Fruit fly (Drosophila melanogaster) whole organism, embryonic: ENCODE data around the gene CG31952.
A peak's percentile ranks its signal among the peaks of the same experiment; 100 is the strongest.

ENCODE experiments used
- Atf-2 ChIP-seq: fragments of 200-800 bp; sonication (Bioruptor generic); optimal IDR thresholded peaks from 2 replicates; lab custom pipeline; 2016; ENCODE audit warnings: missing biosample characterization, missing genetic modification characterization
- CG10321 ChIP-seq: fragments of 200-800 bp; sonication (Bioruptor generic); IDR thresholded peaks from 2 replicates; pipeline ENCODE4 v1.3.6; 2022; ENCODE audit warnings: missing biosample characterization, missing genetic modification characterization
- CG11696 ChIP-seq: fragments of 200-800 bp; sonication (Bioruptor generic); IDR thresholded peaks from 2 replicates; pipeline ENCODE4 v1.3.6; 2022; ENCODE audit warnings: missing biosample characterization, missing genetic modification characterization
- CG12744 ChIP-seq: fragments of 200-800 bp; sonication (Bioruptor generic); optimal IDR thresholded peaks from 2 replicates; lab custom pipeline; 2016; ENCODE audit warnings: missing biosample characterization, missing genetic modification characterization
- CG12942 ChIP-seq: fragments of 200-800 bp; sonication (Bioruptor generic); optimal IDR thresholded peaks from 3 replicates; lab custom pipeline; 2016; ENCODE audit warnings: missing biosample characterization, missing genetic modification characterization
- CG15011 ChIP-seq: fragments of 200-800 bp; sonication (Bioruptor generic); optimal IDR thresholded peaks from 3 replicates; lab custom pipeline; 2018; ENCODE audit warnings: missing biosample characterization, mild to moderate bottlenecking, missing genetic modification characterization
- CG1647 ChIP-seq: fragments of 200-800 bp; sonication (Bioruptor generic); optimal IDR thresholded peaks from 3 replicates; lab custom pipeline; 2016; ENCODE audit warnings: missing biosample characterization, missing genetic modification characterization
- CG18619 ChIP-seq: fragments of 200-800 bp; sonication (Bioruptor generic); optimal IDR thresholded peaks from 3 replicates; lab custom pipeline; 2017; ENCODE audit warnings: missing biosample characterization, mild to moderate bottlenecking, missing genetic modification characterization
- CG2875 ChIP-seq: fragments of 200-800 bp; sonication (Bioruptor generic); optimal IDR thresholded peaks from 2 replicates; lab custom pipeline; 2017; ENCODE audit warnings: missing biosample characterization, mild to moderate bottlenecking, missing genetic modification characterization, missing genetic modification reagents
- CG3407 ChIP-seq: fragments of 200-800 bp; sonication (Bioruptor generic); optimal IDR thresholded peaks from 2 replicates; lab custom pipeline; 2018; ENCODE audit warnings: missing biosample characterization, mild to moderate bottlenecking, missing genetic modification characterization
- CG6689 ChIP-seq: fragments of 200-800 bp; sonication (Bioruptor generic); IDR thresholded peaks from 2 replicates; pipeline ENCODE4 v1.3.6; 2022; ENCODE audit warnings: missing biosample characterization, missing genetic modification characterization
- CG7271 ChIP-seq: fragments of 200-800 bp; sonication (Bioruptor generic); optimal IDR thresholded peaks from 2 replicates; lab custom pipeline; 2018; ENCODE audit warnings: missing biosample characterization, mild to moderate bottlenecking, missing genetic modification characterization, moderate library complexity
- CG8765 ChIP-seq: fragments of 200-800 bp; sonication (Bioruptor generic); IDR thresholded peaks from 2 replicates; pipeline ENCODE4 v1.3.6; 2022; ENCODE audit warnings: missing biosample characterization, missing genetic modification characterization
- CG9797 ChIP-seq: fragments of 200-800 bp; sonication (Bioruptor generic); optimal IDR thresholded peaks from 3 replicates; lab custom pipeline; 2018; ENCODE audit warnings: missing biosample characterization, mild to moderate bottlenecking, missing genetic modification characterization
- D19A ChIP-seq: fragments of 200-800 bp; optimal IDR thresholded peaks from 3 replicates; lab custom pipeline; 2019; ENCODE audit warnings: missing biosample characterization, mild to moderate bottlenecking, missing genetic modification characterization, moderate library complexity
- Doc3 ChIP-seq: fragments of 200-800 bp; sonication (Bioruptor generic); IDR thresholded peaks from 3 replicates; pipeline ENCODE4 v1.3.6; 2022; ENCODE audit warnings: missing biosample characterization, missing genetic modification characterization; ENCODE audit not compliant: partially characterized antibody
- Max ChIP-seq: fragments of 200-800 bp; sonication (Bioruptor generic); optimal IDR thresholded peaks from 2 replicates; lab custom pipeline; 2016; ENCODE audit warnings: missing biosample characterization, mild to moderate bottlenecking, missing genetic modification characterization
- NC2α ChIP-seq: fragments of 200-800 bp; sonication (Bioruptor generic); optimal IDR thresholded peaks from 2 replicates; lab custom pipeline; 2016; ENCODE audit warnings: missing biosample characterization, missing genetic modification characterization
- NC2β ChIP-seq: fragments of 200-800 bp; sonication (Bioruptor generic); optimal IDR thresholded peaks from 2 replicates; lab custom pipeline; 2016; ENCODE audit warnings: missing biosample characterization, missing genetic modification characterization
- Nf-YA ChIP-seq: fragments of 200-800 bp; sonication (Bioruptor generic); IDR thresholded peaks from 2 replicates; pipeline ENCODE4 v1.3.6; 2022; ENCODE audit warnings: missing biosample characterization, missing genetic modification characterization
- Pdp1 ChIP-seq, 2 experiments: fragments of 200-800 bp; sonication (Bioruptor generic); optimal IDR thresholded peaks; 3 replicates each; lab custom pipeline; 2016; ENCODE audit warnings: missing biosample characterization in 2 of 2, missing genetic modification characterization in 2 of 2, mild to moderate bottlenecking in 1 of 2, moderate library complexity in 1 of 2
- Spps ChIP-seq: fragments of 200-800 bp; sonication (Bioruptor generic); optimal IDR thresholded peaks from 2 replicates; lab custom pipeline; 2018; ENCODE audit warnings: missing biosample characterization, mild to moderate bottlenecking, missing genetic modification characterization
- Usf ChIP-seq: fragments of 200-800 bp; sonication (Bioruptor generic); optimal IDR thresholded peaks from 2 replicates; lab custom pipeline; 2017; ENCODE audit warnings: missing genotype, missing biosample characterization, missing genetic modification characterization
- aop ChIP-seq: fragments of 200-800 bp; sonication (Bioruptor generic); IDR thresholded peaks from 2 replicates; pipeline ENCODE4 v1.3.6; 2022; ENCODE audit warnings: missing biosample characterization, missing genetic modification characterization
- br ChIP-seq: fragments of >200 bp; optimal IDR thresholded peaks from 2 replicates; lab custom pipeline; 2017
- chinmo ChIP-seq: fragments of 200-800 bp; sonication (Bioruptor generic); IDR thresholded peaks from 4 replicates; pipeline ENCODE4 v1.3.6; 2022; ENCODE audit warnings: missing biosample characterization, missing genetic modification characterization; ENCODE audit not compliant: partially characterized antibody
- dmrt11E ChIP-seq: fragments of 200-800 bp; sonication (Bioruptor generic); optimal IDR thresholded peaks from 3 replicates; lab custom pipeline; 2018; ENCODE audit warnings: missing biosample characterization, mild to moderate bottlenecking, missing genetic modification characterization, moderate library complexity
- dpn ChIP-seq, 2 experiments: fragments of 200-800 bp; sonication (Bioruptor generic); optimal IDR thresholded peaks; 3 replicates each; lab custom pipeline; 2016; ENCODE audit warnings: missing biosample characterization in 2 of 2, missing genetic modification characterization in 2 of 2
- exex ChIP-seq: fragments of 200-800 bp; sonication (Bioruptor generic); optimal IDR thresholded peaks from 4 replicates; lab custom pipeline; 2018; ENCODE audit warnings: missing biosample characterization, mild to moderate bottlenecking, missing genetic modification characterization, moderate library complexity
- fd96Cb ChIP-seq: fragments of 200-800 bp; sonication (Bioruptor generic); optimal IDR thresholded peaks from 2 replicates; lab custom pipeline; 2018; ENCODE audit warnings: missing biosample characterization, mild to moderate bottlenecking, missing genetic modification characterization, moderate library complexity
- hbn ChIP-seq: fragments of 200-800 bp; sonication (Bioruptor generic); IDR thresholded peaks from 2 replicates; pipeline ENCODE4 v1.3.6; 2022; ENCODE audit warnings: missing biosample characterization, missing genetic modification characterization; ENCODE audit not compliant: partially characterized antibody
- mirr ChIP-seq: fragments of 200-800 bp; sonication (Bioruptor generic); optimal IDR thresholded peaks from 3 replicates; lab custom pipeline; 2018; ENCODE audit warnings: missing biosample characterization, mild to moderate bottlenecking, missing genetic modification characterization
- nau ChIP-seq: fragments of 200-800 bp; sonication (Bioruptor generic); optimal IDR thresholded peaks from 3 replicates; lab custom pipeline; 2017; ENCODE audit warnings: missing biosample characterization, mild to moderate bottlenecking, missing genetic modification characterization, missing genetic modification reagents
- onecut ChIP-seq: fragments of 200-800 bp; sonication (Bioruptor generic); IDR thresholded peaks from 2 replicates; pipeline ENCODE4 v1.3.6; 2022; ENCODE audit warnings: missing biosample characterization, missing genetic modification characterization
- pan ChIP-seq, 4 experiments: fragments of >200 bp in 3 of 4; fragments of 200-800 bp in 1 of 4; sonication (Bioruptor generic) in 1 of 4; optimal IDR thresholded peaks in 3 of 4; IDR thresholded peaks in 1 of 4; 2 replicates each; pipeline versions ENCODE4 v1.3.6 to Lab custom; 2017 to 2022; ENCODE audit warnings: missing biosample characterization in 2 of 4, missing genetic modification characterization in 2 of 4, mixed read lengths in 1 of 4
- phol ChIP-seq: fragments of 200-800 bp; sonication (Bioruptor generic); optimal IDR thresholded peaks from 3 replicates; lab custom pipeline; 2018; ENCODE audit warnings: missing biosample characterization, mild to moderate bottlenecking, missing genetic modification characterization, moderate library complexity
- scrt ChIP-seq: fragments of 200-800 bp; sonication (Bioruptor generic); optimal IDR thresholded peaks from 2 replicates; lab custom pipeline; 2018; ENCODE audit warnings: missing biosample characterization, mild to moderate bottlenecking, missing genetic modification characterization, moderate library complexity
- seq ChIP-seq: fragments of 200-800 bp; sonication (Bioruptor generic); IDR thresholded peaks from 2 replicates; pipeline ENCODE4 v1.3.6; 2022; ENCODE audit warnings: missing biosample characterization, missing genetic modification characterization
- slbo ChIP-seq: fragments of 200-800 bp; sonication (Bioruptor generic); IDR thresholded peaks from 2 replicates; pipeline ENCODE4 v1.3.6; 2022; ENCODE audit warnings: missing biosample characterization, missing genetic modification characterization
- ssp ChIP-seq: fragments of 200-800 bp; sonication (Bioruptor generic); IDR thresholded peaks from 2 replicates; pipeline ENCODE4 v1.3.6; 2022; ENCODE audit warnings: missing biosample characterization, missing genetic modification characterization
- sug ChIP-seq: fragments of 200-800 bp; optimal IDR thresholded peaks from 2 replicates; lab custom pipeline; 2019; ENCODE audit warnings: missing biosample characterization, mild to moderate bottlenecking, missing genetic modification characterization, moderate library complexity
- tup ChIP-seq: fragments of 200-800 bp; sonication (Bioruptor generic); optimal IDR thresholded peaks from 2 replicates; lab custom pipeline; 2016; ENCODE audit warnings: missing biosample characterization, mild to moderate bottlenecking, missing genetic modification characterization, moderate library complexity
- zfh1 ChIP-seq: fragments of 200-800 bp; sonication (Bioruptor generic); IDR thresholded peaks from 3 replicates; pipeline ENCODE4 v1.3.6; 2022; ENCODE audit warnings: missing biosample characterization, missing genetic modification characterization

Gene CG31952

DNA sequence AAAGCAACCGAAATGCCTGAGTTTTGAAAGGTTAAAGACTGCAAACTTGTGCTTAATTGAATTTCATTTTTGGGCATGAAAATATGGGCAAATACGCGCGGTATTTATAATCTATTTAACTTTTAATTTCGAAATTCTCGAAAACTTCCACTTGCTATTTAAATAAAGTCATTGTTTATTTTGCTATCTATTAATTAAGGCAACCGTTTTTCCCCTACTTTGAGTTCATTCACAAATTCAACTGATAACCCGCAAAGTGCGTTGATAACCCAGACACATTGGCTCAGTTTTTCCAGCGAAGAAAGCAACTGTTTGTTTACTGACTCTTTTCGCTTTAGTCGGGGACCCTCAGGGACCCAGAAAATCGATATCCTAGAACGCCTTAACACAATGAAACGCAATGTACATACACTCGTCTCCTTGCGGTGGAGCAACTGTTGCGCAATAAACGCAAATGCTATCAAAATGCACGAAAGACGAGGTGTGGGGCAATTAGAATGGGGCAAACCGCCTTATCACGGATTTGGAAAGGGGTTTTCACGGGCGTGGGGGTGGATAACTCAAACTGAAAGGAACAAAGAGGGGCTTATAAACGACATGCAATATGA lies 44.6 kb upstream of the CG31952 start:
- TF ChIP-seq CG18619 (GFP tag; lab: Kevin White, UChicago) (no peak), Doc3 (GFP tag; lab: Robert Waterston, UW) (no peak), CG6689 (GFP tag; lab: Robert Waterston, UW) (no peak), CG15011 (GFP tag; lab: Kevin White, UChicago) (no peak), phol (tag; lab: Kevin White, UChicago) (no peak), slbo (GFP tag; lab: Robert Waterston, UW) (no peak), Max (GFP tag; lab: Kevin White, UChicago) (no peak), Pdp1 (GFP tag; optimal IDR thresholded peaks at IDR 0.05; lab: Kevin White, UChicago) (peak in 1 of 2 experiments; percentile 83), onecut (GFP tag; lab: Robert Waterston, UW) (peak; percentile 76), CG10321 (GFP tag; lab: Robert Waterston, UW) (no peak), tup (GFP tag; lab: Kevin White, UChicago) (no peak), mirr (peak; percentile 8), CG2875 (no peak), D19A (no peak), sug (tag; lab: Kevin White, UChicago) (peak; percentile 27), exex (tag; lab: Kevin White, UChicago) (peak; percentile 69), CG12942 (GFP tag; lab: Kevin White, UChicago) (no peak), ssp (GFP tag; lab: Robert Waterston, UW) (no peak), dpn (GFP tag; optimal IDR thresholded peaks at IDR 0.05; lab: Kevin White, UChicago) (no peak), fd96Cb (tag; lab: Kevin White, UChicago) (no peak), nau (GFP tag; lab: Kevin White, UChicago) (no peak), CG1647 (GFP tag; lab: Kevin White, UChicago) (no peak), Atf-2 (GFP tag; lab: Kevin White, UChicago) (no peak), seq (GFP tag; lab: Robert Waterston, UW) (no peak), pan (optimal IDR thresholded peaks at IDR 0.05; lab: Kevin White, UChicago) (no peak), pan (GFP tag; optimal IDR thresholded peaks at IDR 0.05 in 1 of 2, IDR thresholded peaks at IDR 0.05 in 1 of 2) (peak in 1 of 2 experiments; percentile 20), aop (GFP tag; lab: Robert Waterston, UW) (no peak), NC2α (GFP tag; lab: Kevin White, UChicago) (no peak), Usf (GFP tag; lab: Kevin White, UChicago) (no peak), br (lab: Kevin White, UChicago) (no peak), CG3407 (GFP tag; lab: Kevin White, UChicago) (no peak), CG9797 (GFP tag; lab: Kevin White, UChicago) (no peak), chinmo (0 out of 4 replicates have a peak, but pooled peaks have one; percentile 21), CG8765 (no peak), Nf-YA (no peak), scrt (GFP tag; lab: Kevin White, UChicago) (peak; percentile 54), CG11696 (no peak), hbn (GFP tag; lab: Robert Waterston, UW) (no peak), zfh1 (GFP tag; lab: Robert Waterston, UW) (no peak), CG7271 (no peak), Spps (tag; lab: Kevin White, UChicago) (no peak), dmrt11E (tag; lab: Kevin White, UChicago) (no peak), CG12744 (GFP tag; lab: Kevin White, UChicago) (no peak), NC2β (GFP tag; lab: Kevin White, UChicago) (no peak)
